Worm (Caenorhabditis elegans) whole organism, early embryonic: ENCODE measurements around the gene C17B7.15.

Experiments used
- aly-1 ChIP-seq: sonication (generic microtip); optimal IDR thresholded peaks from 2 replicates; lab custom pipeline; 2016; ENCODE audit warnings: missing genetic modification characterization, missing compliant biosample characterization
- ama-1 ChIP-seq: fragments of 150-350 bp; optimal IDR thresholded peaks from 2 replicates; lab custom pipeline; 2014
- ceh-36 ChIP-seq: sonication (generic microtip); optimal IDR thresholded peaks from 2 replicates; lab custom pipeline; 2016; ENCODE audit warnings: missing genetic modification characterization, inconsistent platforms, missing compliant biosample characterization
- flt-1 ChIP-seq: fragments of 200-800 bp; sonication (Bioruptor generic); IDR thresholded peaks from 2 replicates; pipeline ENCODE4 v1.3.6; 2022; ENCODE audit warnings: missing genetic modification characterization, missing compliant biosample characterization
- hnd-1 ChIP-seq: sonication (generic microtip); optimal IDR thresholded peaks from 2 replicates; lab custom pipeline; 2016; ENCODE audit warnings: missing genetic modification characterization, missing compliant biosample characterization
- tra-4 ChIP-seq: sonication (generic microtip); optimal IDR thresholded peaks from 2 replicates; lab custom pipeline; 2017; ENCODE audit warnings: missing genetic modification characterization, missing compliant biosample characterization

- no peak for TF ChIP-seq ceh-36
- no peak for TF ChIP-seq hnd-1
- no peak for TF ChIP-seq ama-1 (lab: Kevin White, UChicago)
- no peak for TF ChIP-seq aly-1 (tag; lab: Kevin White, UChicago)
- no peak for TF ChIP-seq flt-1 (GFP tag; lab: Robert Waterston, UW)
- TF ChIP-seq tra-4 = no peak
Observed at ce11 chrV:3349877-3350276, at the start of gene C17B7.15.
